Fruit fly (Drosophila melanogaster): ENCODE data around the gene CG32695.

The CG32695 gene

dm6 chrX:9873917-9874316 lies at the start of gene CG32695:
Gene CG32695 (minus strand): TSS chrX:9874057.
- no peak for TF ChIP-seq noc (tag; optimal IDR thresholded peaks at IDR 0.05)

dm6 chrX:9911751-9912150 lies 37.9 kb upstream of the CG32695 start:
- no peak for TF ChIP-seq noc (tag; optimal IDR thresholded peaks at IDR 0.05)

dm6 chrX:9911026-9911425 lies 37.2 kb upstream of the CG32695 start, which contains the start of gene CG1986:
Gene CG1986 (minus strand): TSS chrX:9911126.
- TF ChIP-seq noc (tag; optimal IDR thresholded peaks at IDR 0.05), result no peak

dm6 chrX:9909384-9909783 lies 35.5 kb upstream of the CG32695 start:
- no peak for TF ChIP-seq noc (tag; optimal IDR thresholded peaks at IDR 0.05)

dm6 chrX:9899535-9900179 lies 25.8 kb upstream of the CG32695 start, which contains the start of gene CG15249:
Gene CG15249 (minus strand): TSS chrX:9899585.
- no peak for TF ChIP-seq noc (tag; optimal IDR thresholded peaks at IDR 0.05)

dm6 chrX:9897599-9897998 lies 23.7 kb upstream of the CG32695 start:
- no peak for TF ChIP-seq noc (tag; optimal IDR thresholded peaks at IDR 0.05)

- no peak for TF ChIP-seq noc (tag; optimal IDR thresholded peaks at IDR 0.05)
These were observed 19.0 kb upstream of the CG32695 start for dm6 chrX:9892834-9893233.

dm6 chrX:9889686-9890085 lies 15.8 kb upstream of the CG32695 start:
- no peak for TF ChIP-seq noc (tag; optimal IDR thresholded peaks at IDR 0.05)

dm6 chrX:9885363-9885762 lies 11.5 kb upstream of the CG32695 start:
- TF ChIP-seq noc (tag; optimal IDR thresholded peaks at IDR 0.05), result no peak

- TF ChIP-seq noc (tag; optimal IDR thresholded peaks at IDR 0.05), result no peak
These were observed 10.4 kb upstream of the CG32695 start, which contains the start of gene CG9691 for dm6 chrX:9884221-9884620. Gene CG9691 (plus strand): TSS chrX:9884442.

- TF ChIP-seq noc (tag; optimal IDR thresholded peaks at IDR 0.05), result no peak
These were observed 9.0 kb upstream of the CG32695 start for dm6 chrX:9882900-9883299.

- no peak for TF ChIP-seq noc (tag; optimal IDR thresholded peaks at IDR 0.05)
These were observed 7.9 kb upstream of the CG32695 start, which contains the start of gene CG9689 for dm6 chrX:9881746-9882145. Gene CG9689 (plus strand): TSS chrX:9881953.

- no peak for TF ChIP-seq noc (tag; optimal IDR thresholded peaks at IDR 0.05)
These were observed 5.7 kb upstream of the CG32695 start, which contains the start of gene CG9686 for dm6 chrX:9879570-9879969. Gene CG9686 (plus strand): TSS chrX:9879870.

- no peak for TF ChIP-seq noc (tag; optimal IDR thresholded peaks at IDR 0.05)
These were observed 4.3 kb upstream of the CG32695 start, which contains the start of gene CG1468 for dm6 chrX:9878125-9878524. Gene CG1468 (plus strand): TSS chrX:9878422.

dm6 chrX:9877240-9877639 lies 3.4 kb upstream of the CG32695 start:
- TF ChIP-seq noc (tag; optimal IDR thresholded peaks at IDR 0.05), result no peak

- TF ChIP-seq noc (tag; optimal IDR thresholded peaks at IDR 0.05), result peak; percentile 81
These were observed 2.3 kb upstream of the CG32695 start, which contains the start of gene CG15247 for dm6 chrX:9875948-9876853. Gene CG15247 (minus strand): TSS chrX:9876672.

dm6 chrX:9871632-9872031 lies 2.2 kb downstream of the CG32695 start, which contains the start of gene CG45061:
Gene CG45061 (minus strand): TSS chrX:9871702.
- no peak for TF ChIP-seq noc (tag; optimal IDR thresholded peaks at IDR 0.05)

All from whole organism, larva.